Fruit fly (Drosophila melanogaster) whole organism, wandering third instar larva: Measurements from ENCODE around the gene Unr.
A peak's percentile ranks its signal among the peaks of the same experiment; 100 is the strongest.

ENCODE experiments used
- Abd-B ChIP-seq: fragments of >200 bp; optimal IDR thresholded peaks from 2 replicates; lab custom pipeline; 2017; ENCODE audit warnings: missing biosample characterization, missing genetic modification characterization
- CG32264 ChIP-seq: fragments of 200-800 bp; sonication (Bioruptor generic); optimal IDR thresholded peaks from 2 replicates; lab custom pipeline; 2016; ENCODE audit warnings: missing biosample characterization, missing genetic modification characterization
- CG9705 ChIP-seq: fragments of 200-800 bp; sonication (Bioruptor generic); optimal IDR thresholded peaks from 2 replicates; lab custom pipeline; 2018; ENCODE audit warnings: missing biosample characterization, mild to moderate bottlenecking, missing genetic modification characterization
- CrebA ChIP-seq: fragments of 200-800 bp; sonication (Bioruptor generic); optimal IDR thresholded peaks from 2 replicates; lab custom pipeline; 2016; ENCODE audit warnings: missing biosample characterization, mild to moderate bottlenecking, missing genetic modification characterization, borderline replicate concordance
- Dfd ChIP-seq: fragments of >200 bp; optimal IDR thresholded peaks from 2 replicates; lab custom pipeline; 2017; ENCODE audit warnings: missing biosample characterization, missing genetic modification characterization
- Dif ChIP-seq: fragments of 200-275, 200-300 bp; sonication (Bioruptor generic); optimal IDR thresholded peaks from 2 replicates; lab custom pipeline; 2018; ENCODE audit warnings: missing biosample characterization, missing genetic modification characterization; ENCODE audit not compliant: partially characterized antibody
- GATAd ChIP-seq: sonication (Bioruptor generic); optimal IDR thresholded peaks from 2 replicates; lab custom pipeline; 2016; ENCODE audit warnings: missing biosample characterization, missing genetic modification characterization
- HLH106 ChIP-seq: fragments of 200-800 bp; optimal IDR thresholded peaks from 3 replicates; lab custom pipeline; 2019; ENCODE audit warnings: missing biosample characterization, mild to moderate bottlenecking, missing genetic modification characterization, moderate library complexity
- Hnf4 ChIP-seq: fragments of 200-800 bp; sonication (Bioruptor generic); optimal IDR thresholded peaks from 2 replicates; lab custom pipeline; 2016; ENCODE audit warnings: missing biosample characterization, mild to moderate bottlenecking, missing genetic modification characterization
- Mio ChIP-seq: sonication (Bioruptor generic); optimal IDR thresholded peaks from 2 replicates; lab custom pipeline; 2016; ENCODE audit warnings: missing biosample characterization, missing genetic modification characterization
- Myc ChIP-seq: fragments of >200 bp; optimal IDR thresholded peaks from 2 replicates; lab custom pipeline; 2017
- OdsH ChIP-seq: fragments of 200-800 bp; sonication (Bioruptor generic); optimal IDR thresholded peaks from 2 replicates; lab custom pipeline; 2016; ENCODE audit warnings: missing biosample characterization, mild to moderate bottlenecking, missing genetic modification characterization
- Rel ChIP-seq, 2 experiments: fragments of 200-800 bp; sonication (Bioruptor generic) in 1 of 2; optimal IDR thresholded peaks; 2 replicates in 1 of 2; 3 replicates in 1 of 2; lab custom pipeline; 2016 to 2019; ENCODE audit warnings: mild to moderate bottlenecking in 2 of 2, missing biosample characterization in 2 of 2, missing genetic modification characterization in 2 of 2, moderate library complexity in 1 of 2
- Sp1 ChIP-seq: fragments of 200-800 bp; sonication (Bioruptor generic); optimal IDR thresholded peaks from 3 replicates; lab custom pipeline; 2019; ENCODE audit warnings: missing biosample characterization, mild to moderate bottlenecking, missing genetic modification characterization, moderate library complexity
- Vsx2 ChIP-seq: fragments of 200-300, 225-300 bp; sonication (Bioruptor generic); optimal IDR thresholded peaks from 2 replicates; lab custom pipeline; 2018; ENCODE audit warnings: missing biosample characterization, missing genetic modification characterization; ENCODE audit not compliant: partially characterized antibody
- brk ChIP-seq: fragments of 200-800 bp; sonication (Bioruptor generic); optimal IDR thresholded peaks from 2 replicates; lab custom pipeline; 2016; ENCODE audit warnings: missing biosample characterization, mild to moderate bottlenecking, missing genetic modification characterization
- dl ChIP-seq, 2 experiments: fragments of 175-275, 200-275 bp in 1 of 2; fragments of 200-275 bp in 1 of 2; sonication (Bioruptor generic); optimal IDR thresholded peaks; lab custom pipeline; 2018; ENCODE audit warnings: mild to moderate bottlenecking in 2 of 2, missing biosample characterization in 2 of 2, missing genetic modification characterization in 2 of 2, moderate library complexity in 2 of 2; ENCODE audit not compliant: partially characterized antibody in 2 of 2, insufficient read depth in 1 of 2
- dmrt93B ChIP-seq: fragments of 200-800 bp; sonication (Bioruptor generic); optimal IDR thresholded peaks from 2 replicates; lab custom pipeline; 2018; ENCODE audit warnings: missing biosample characterization, mild to moderate bottlenecking, missing genetic modification characterization
- dsf ChIP-seq: sonication (Bioruptor generic); optimal IDR thresholded peaks from 2 replicates; lab custom pipeline; 2016; ENCODE audit warnings: missing biosample characterization, missing genetic modification characterization, borderline replicate concordance
- ey ChIP-seq: fragments of 200-800 bp; sonication (Bioruptor generic); optimal IDR thresholded peaks from 2 replicates; lab custom pipeline; 2016; ENCODE audit warnings: missing biosample characterization, missing genetic modification characterization
- foxo ChIP-seq, 2 experiments: fragments of 200-800 bp; sonication (Bioruptor generic); optimal IDR thresholded peaks; 2 replicates in 1 of 2; 3 replicates in 1 of 2; lab custom pipeline; 2016 to 2017; ENCODE audit warnings: missing biosample characterization in 2 of 2, missing genetic modification characterization in 2 of 2
- fru ChIP-seq: fragments of 200-800 bp; sonication (Bioruptor generic); optimal IDR thresholded peaks from 3 replicates; lab custom pipeline; 2016; ENCODE audit warnings: missing biosample characterization, mild to moderate bottlenecking, missing genetic modification characterization
- h ChIP-seq: fragments of 200-800 bp; sonication (Bioruptor generic); optimal IDR thresholded peaks from 3 replicates; lab custom pipeline; 2016; ENCODE audit warnings: missing biosample characterization, mild to moderate bottlenecking, missing genetic modification characterization
- jim ChIP-seq: fragments of 175-275, 200-325 bp; sonication (Bioruptor generic); optimal IDR thresholded peaks from 2 replicates; lab custom pipeline; 2016; ENCODE audit warnings: missing biosample characterization, mild to moderate bottlenecking, missing genetic modification characterization
- lola ChIP-seq: fragments of >200 bp; optimal IDR thresholded peaks from 2 replicates; lab custom pipeline; 2017; ENCODE audit warnings: missing biosample characterization, missing genetic modification characterization
- pan ChIP-seq: fragments of >200 bp; optimal IDR thresholded peaks from 2 replicates; lab custom pipeline; 2017
- psq ChIP-seq: fragments of 200-800 bp; sonication (Bioruptor generic); optimal IDR thresholded peaks from 3 replicates; lab custom pipeline; 2017; ENCODE audit warnings: missing biosample characterization, mild to moderate bottlenecking, missing genetic modification characterization, moderate library complexity
- rgr ChIP-seq: fragments of 200-800 bp; sonication (Bioruptor generic); optimal IDR thresholded peaks from 3 replicates; lab custom pipeline; 2016; ENCODE audit warnings: missing biosample characterization, mild to moderate bottlenecking, missing genetic modification characterization
- sage ChIP-seq: fragments of 200-800 bp; sonication (Bioruptor generic); optimal IDR thresholded peaks from 2 replicates; lab custom pipeline; 2016; ENCODE audit warnings: missing biosample characterization, mild to moderate bottlenecking, missing genetic modification characterization
- sv ChIP-seq: fragments of 200-800 bp; sonication (Bioruptor generic); optimal IDR thresholded peaks from 3 replicates; lab custom pipeline; 2016; ENCODE audit warnings: missing biosample characterization, missing genetic modification characterization
- tai ChIP-seq: sonication (Bioruptor generic); optimal IDR thresholded peaks from 2 replicates; lab custom pipeline; 2016; ENCODE audit warnings: missing biosample characterization, missing genetic modification characterization
- woc ChIP-seq: sonication (Bioruptor generic); optimal IDR thresholded peaks from 2 replicates; lab custom pipeline; 2016; ENCODE audit warnings: missing biosample characterization, mild to moderate bottlenecking, missing genetic modification characterization

Unr gene

dm6 chr3L:8446050-8446781 is 4.0 kb upstream of the Unr start (continued):
- TF ChIP-seq CG9705 (GFP tag; lab: Kevin White, UChicago) (no peak), Rel (GFP tag; optimal IDR thresholded peaks at IDR 0.05; lab: Kevin White, UChicago) (no peak), Rel (tag; optimal IDR thresholded peaks at IDR 0.05; lab: Kevin White, UChicago) (no peak), CrebA (GFP tag; lab: Kevin White, UChicago) (no peak), Sp1 (GFP tag; lab: Kevin White, UChicago) (no peak), ey (peak; percentile 32), Dfd (GFP tag; lab: Kevin White, UChicago) (no peak)

dm6 chr3L:8445027-8445426 is 2.8 kb upstream of the Unr start:
- TF ChIP-seq HLH106 (tag; lab: Kevin White, UChicago), result peak; percentile 59
- peak; percentile 11 for TF ChIP-seq Sp1 (GFP tag; lab: Kevin White, UChicago)
- TF ChIP-seq fru (GFP tag; lab: Kevin White, UChicago), result peak; percentile 38
- TF ChIP-seq lola, result no peak
- TF ChIP-seq Myc, result no peak
- no peak for TF ChIP-seq CG32264 (GFP tag; lab: Kevin White, UChicago)
- TF ChIP-seq brk (GFP tag; lab: Kevin White, UChicago), result no peak

dm6 chr3L:8440771-8441549 is 1.2 kb downstream of the Unr start:
- peak; percentile 24 for TF ChIP-seq CG32264 (GFP tag; lab: Kevin White, UChicago)
- TF ChIP-seq Sp1 (GFP tag; lab: Kevin White, UChicago), result peak; percentile 90
- TF ChIP-seq ey, result no peak
- TF ChIP-seq GATAd (GFP tag; lab: Kevin White, UChicago), result peak; percentile 16
- no peak for TF ChIP-seq dsf
- peak; percentile 40 for TF ChIP-seq jim (GFP tag; lab: Kevin White, UChicago)
- TF ChIP-seq Myc, result no peak
- TF ChIP-seq CG9705 (GFP tag; lab: Kevin White, UChicago), result peak; percentile 42
- no peak for TF ChIP-seq dmrt93B (GFP tag; lab: Kevin White, UChicago)
- no peak for TF ChIP-seq Abd-B (GFP tag; lab: Kevin White, UChicago)
- no peak for TF ChIP-seq woc
- peak in 1 of 2 experiments; percentile 47 for TF ChIP-seq foxo (GFP tag; optimal IDR thresholded peaks at IDR 0.05; lab: Kevin White, UChicago)
- TF ChIP-seq CrebA (GFP tag; lab: Kevin White, UChicago), result no peak

dm6 chr3L:8440079-8440478 is 2.1 kb downstream of the Unr start:
- TF ChIP-seq lola (no peak), fru (GFP tag; lab: Kevin White, UChicago) (no peak), brk (GFP tag; lab: Kevin White, UChicago) (no peak), OdsH (GFP tag; lab: Kevin White, UChicago) (no peak), dmrt93B (GFP tag; lab: Kevin White, UChicago) (no peak), Dfd (GFP tag; lab: Kevin White, UChicago) (no peak), HLH106 (tag; lab: Kevin White, UChicago) (no peak), dl (GFP tag; optimal IDR thresholded peaks at IDR 0.05; lab: Kevin White, UChicago; ENCODE audit: insufficient read depth in 1 of 2, partially characterized antibody in 2 of 2) (no peak), Myc (no peak), pan (lab: Kevin White, UChicago) (no peak), h (no peak), rgr (GFP tag; lab: Kevin White, UChicago) (no peak), Abd-B (GFP tag; lab: Kevin White, UChicago) (no peak), tai (GFP tag; lab: Kevin White, UChicago) (no peak)

dm6 chr3L:8437583-8437982 is 4.6 kb downstream of the Unr start:
- TF ChIP-seq brk (GFP tag; lab: Kevin White, UChicago), result no peak
- TF ChIP-seq Dfd (GFP tag; lab: Kevin White, UChicago), result peak; percentile 98

dm6 chr3L:8424831-8425336 is 17.3 kb downstream of the Unr start, which contains the start of gene Cbl:
Cbl (plus strand) TSS chr3L:8424954.
- peak; percentile 36 for TF ChIP-seq Vsx2 (GFP tag; lab: Kevin White, UChicago)
- no peak for TF ChIP-seq Rel (GFP tag; optimal IDR thresholded peaks at IDR 0.05; lab: Kevin White, UChicago)
- peak; percentile 12 for TF ChIP-seq Rel (tag; optimal IDR thresholded peaks at IDR 0.05; lab: Kevin White, UChicago)
- TF ChIP-seq ey, result no peak
- TF ChIP-seq tai (GFP tag; lab: Kevin White, UChicago), result no peak
- no peak for TF ChIP-seq HLH106 (tag; lab: Kevin White, UChicago)
- TF ChIP-seq sage (GFP tag; lab: Kevin White, UChicago), result no peak
- no peak for TF ChIP-seq psq (GFP tag; lab: Kevin White, UChicago)
- no peak for TF ChIP-seq foxo (GFP tag; optimal IDR thresholded peaks at IDR 0.05; lab: Kevin White, UChicago)
- TF ChIP-seq rgr (GFP tag; lab: Kevin White, UChicago), result no peak
- no peak for TF ChIP-seq fru (GFP tag; lab: Kevin White, UChicago)
- no peak for TF ChIP-seq Hnf4 (GFP tag; lab: Kevin White, UChicago)
- no peak for TF ChIP-seq brk (GFP tag; lab: Kevin White, UChicago)
- TF ChIP-seq sv (GFP tag; lab: Kevin White, UChicago), result no peak
- TF ChIP-seq h, result peak; percentile 18
- TF ChIP-seq Dif (GFP tag; lab: Kevin White, UChicago), result peak; percentile 8
- no peak for TF ChIP-seq Dfd (GFP tag; lab: Kevin White, UChicago)
- TF ChIP-seq CG32264 (GFP tag; lab: Kevin White, UChicago), result no peak
- no peak for TF ChIP-seq Mio (GFP tag; lab: Kevin White, UChicago)
